Worm (Caenorhabditis elegans) whole organism, midembryonic: ENCODE results near the gene fipr-20.
"Not testable (repeated sequence)": the region's sequence is repeated elsewhere in the genome, so short reads cannot be mapped to it uniquely, and the experiment has no call there.

Source experiments
- T22C8.4 ChIP-seq: fragments of 200-800 bp; sonication (Bioruptor generic); IDR thresholded peaks from 2 replicates; pipeline ENCODE4 v1.3.6; 2022; ENCODE audit warnings: missing genetic modification characterization, missing compliant biosample characterization
- cog-1 ChIP-seq: sonication (generic microtip); optimal IDR thresholded peaks from 2 replicates; lab custom pipeline; 2016; ENCODE audit warnings: missing genetic modification characterization, missing compliant biosample characterization
- flt-1 ChIP-seq: fragments of 200-800 bp; sonication (Bioruptor generic); IDR thresholded peaks from 2 replicates; pipeline ENCODE4 v1.3.6; 2022; ENCODE audit warnings: missing genetic modification characterization, missing compliant biosample characterization
- klf-2 ChIP-seq: fragments of 200-800 bp; sonication (Bioruptor generic); conservative IDR thresholded peaks from 2 replicates; pipeline ENCODE4 v1.3.6; 2022; ENCODE audit warnings: missing genetic modification reagents, missing genetic modification characterization, missing compliant biosample characterization
- med-1 ChIP-seq: sonication (generic microtip); optimal IDR thresholded peaks from 2 replicates; lab custom pipeline; 2017; ENCODE audit warnings: missing genetic modification characterization, mild to moderate bottlenecking, missing compliant biosample characterization, antibody characterized with exemption, missing genetic modification reagents; ENCODE audit not compliant: insufficient read depth
- ref-1 ChIP-seq: fragments of 200-800 bp; sonication (Bioruptor generic); conservative IDR thresholded peaks from 2 replicates; pipeline ENCODE4 v1.3.6; 2022; ENCODE audit warnings: missing genetic modification reagents, missing genetic modification characterization, missing compliant biosample characterization
- tab-1 ChIP-seq: fragments of 200-800 bp; sonication (Bioruptor generic); IDR thresholded peaks from 2 replicates; pipeline ENCODE4 v1.3.6; 2022; ENCODE audit warnings: missing genetic modification characterization, missing compliant biosample characterization
- ztf-23 ChIP-seq: fragments of 200-800 bp; sonication (Bioruptor generic); IDR thresholded peaks from 2 replicates; pipeline ENCODE4 v1.3.6; 2022; ENCODE audit warnings: missing genetic modification reagents, missing genetic modification characterization, missing compliant biosample characterization
- ztf-29 ChIP-seq: fragments of 200-800 bp; sonication (Bioruptor generic); IDR thresholded peaks from 2 replicates; pipeline ENCODE4 v1.3.6; 2022; ENCODE audit warnings: missing genetic modification reagents, missing genetic modification characterization, missing compliant biosample characterization

fipr-20 gene

ce11 chrIII:7489055-7489534 lies 26.9 kb upstream of the fipr-20 start, which contains the start of gene mup-4:
Gene mup-4, minus strand, starts transcription at chrIII:7489105.
- no peak for TF ChIP-seq tab-1

ce11 chrIII:7488303-7488702 lies 26.1 kb upstream of the fipr-20 start:
- TF ChIP-seq T22C8.4 (GFP tag; lab: Robert Waterston, UW) = no peak
- no peak for TF ChIP-seq flt-1
- no peak for TF ChIP-seq ref-1 (GFP tag; lab: Robert Waterston, UW)
- TF ChIP-seq tab-1 = no peak
- TF ChIP-seq klf-2 (GFP tag; lab: Robert Waterston, UW) = no peak
- no peak for TF ChIP-seq cog-1 (tag; lab: Kevin White, UChicago)
- no peak for TF ChIP-seq ztf-23
- TF ChIP-seq med-1 = no peak
- TF ChIP-seq ztf-29 (GFP tag; lab: Robert Waterston, UW) = no peak

ce11 chrIII:7484765-7485164 lies 22.6 kb upstream of the fipr-20 start:
- TF ChIP-seq tab-1 (no peak), T22C8.4 (GFP tag; lab: Robert Waterston, UW) (no peak), ztf-23 (no peak), ztf-29 (GFP tag; lab: Robert Waterston, UW) (no peak), klf-2 (GFP tag; lab: Robert Waterston, UW) (no peak), med-1 (no peak), ref-1 (GFP tag; lab: Robert Waterston, UW) (no peak), cog-1 (tag; lab: Kevin White, UChicago) (no peak), flt-1 (no peak)

ce11 chrIII:7478932-7479331 lies 16.7 kb upstream of the fipr-20 start:
- no peak for TF ChIP-seq T22C8.4 (GFP tag; lab: Robert Waterston, UW)
- no peak for TF ChIP-seq med-1
- no peak for TF ChIP-seq tab-1
- no peak for TF ChIP-seq flt-1
- TF ChIP-seq klf-2 (GFP tag; lab: Robert Waterston, UW) = no peak
- no peak for TF ChIP-seq cog-1 (tag; lab: Kevin White, UChicago)
- no peak for TF ChIP-seq ztf-29 (GFP tag; lab: Robert Waterston, UW)
- TF ChIP-seq ref-1 (GFP tag; lab: Robert Waterston, UW) = no peak
- TF ChIP-seq ztf-23 = no peak

- TF ChIP-seq T22C8.4, klf-2, ztf-29 (GFP tag; lab: Robert Waterston, UW): not testable (repeated sequence)
Measured at ce11 chrIII:7468980-7469379, 6.8 kb upstream of the fipr-20 start, which contains the start of gene H14A12.5. Gene H14A12.5, minus strand, starts transcription at chrIII:7469080.

- TF ChIP-seq cog-1 (tag; lab: Kevin White, UChicago) = peak; percentile 6
- no peak for TF ChIP-seq T22C8.4 (GFP tag; lab: Robert Waterston, UW)
Measured at ce11 chrIII:7465347-7465746, 3.2 kb upstream of the fipr-20 start, which contains the start of gene fum-1. Gene fum-1, plus strand, starts transcription at chrIII:7465605.

ce11 chrIII:7463438-7464008 lies 1.3 kb upstream of the fipr-20 start, which contains the start of gene H14A12.3:
Gene H14A12.3, plus strand, starts transcription at chrIII:7463797.
- TF ChIP-seq cog-1 (tag; lab: Kevin White, UChicago) (no peak), T22C8.4 (GFP tag; lab: Robert Waterston, UW) (no peak), flt-1 (no peak)

- no peak for TF ChIP-seq tab-1
- no peak for TF ChIP-seq T22C8.4 (GFP tag; lab: Robert Waterston, UW)
- TF ChIP-seq ztf-29 (GFP tag; lab: Robert Waterston, UW) = no peak
- no peak for TF ChIP-seq med-1
- no peak for TF ChIP-seq flt-1
- TF ChIP-seq ztf-23 = no peak
- no peak for TF ChIP-seq cog-1 (tag; lab: Kevin White, UChicago)
- TF ChIP-seq ref-1 (GFP tag; lab: Robert Waterston, UW) = no peak
- TF ChIP-seq klf-2 (GFP tag; lab: Robert Waterston, UW) = no peak
Measured at ce11 chrIII:7460018-7460417, 2.2 kb downstream of the fipr-20 start, which contains the start of gene mls-1. Gene mls-1, plus strand, starts transcription at chrIII:7460341.

- TF ChIP-seq tab-1 = no peak
- no peak for TF ChIP-seq flt-1
- TF ChIP-seq med-1 = no peak
- no peak for TF ChIP-seq ztf-29 (GFP tag; lab: Robert Waterston, UW)
- no peak for TF ChIP-seq klf-2 (GFP tag; lab: Robert Waterston, UW)
- TF ChIP-seq T22C8.4 (GFP tag; lab: Robert Waterston, UW) = no peak
- no peak for TF ChIP-seq ztf-23
- no peak for TF ChIP-seq ref-1 (GFP tag; lab: Robert Waterston, UW)
- TF ChIP-seq cog-1 (tag; lab: Kevin White, UChicago) = no peak
Measured at ce11 chrIII:7458846-7459365, 3.3 kb downstream of the fipr-20 start, which contains the start of the genes fipr-19 and fipr-18. Gene fipr-19, minus strand, starts transcription at chrIII:7458946. Gene fipr-18, plus strand, starts transcription at chrIII:7459315.

- TF ChIP-seq ref-1 (GFP tag; lab: Robert Waterston, UW) (no peak), med-1 (no peak), ztf-29 (GFP tag; lab: Robert Waterston, UW) (no peak), tab-1 (no peak), klf-2 (GFP tag; lab: Robert Waterston, UW) (no peak), T22C8.4 (GFP tag; lab: Robert Waterston, UW) (no peak), flt-1 (no peak), cog-1 (tag; lab: Kevin White, UChicago) (no peak), ztf-23 (no peak)
Measured at ce11 chrIII:7456640-7457039, 5.6 kb downstream of the fipr-20 start, which contains the start of gene Y69F12A.1. Gene Y69F12A.1, plus strand, starts transcription at chrIII:7456940.
